Worm (Caenorhabditis elegans) whole organism, midembryonic: ENCODE results near the gene F23H11.5.

ENCODE experiments used
- T22C8.4 ChIP-seq: fragments of 200-800 bp; sonication (Bioruptor generic); IDR thresholded peaks from 2 replicates; pipeline ENCODE4 v1.3.6; 2022; ENCODE audit warnings: missing genetic modification characterization, missing compliant biosample characterization
- flt-1 ChIP-seq: fragments of 200-800 bp; sonication (Bioruptor generic); IDR thresholded peaks from 2 replicates; pipeline ENCODE4 v1.3.6; 2022; ENCODE audit warnings: missing genetic modification characterization, missing compliant biosample characterization
- klf-2 ChIP-seq: fragments of 200-800 bp; sonication (Bioruptor generic); conservative IDR thresholded peaks from 2 replicates; pipeline ENCODE4 v1.3.6; 2022; ENCODE audit warnings: missing genetic modification reagents, missing genetic modification characterization, missing compliant biosample characterization
- med-1 ChIP-seq: sonication (generic microtip); optimal IDR thresholded peaks from 2 replicates; lab custom pipeline; 2017; ENCODE audit warnings: missing genetic modification characterization, mild to moderate bottlenecking, missing compliant biosample characterization, antibody characterized with exemption, missing genetic modification reagents; ENCODE audit not compliant: insufficient read depth
- ref-1 ChIP-seq: fragments of 200-800 bp; sonication (Bioruptor generic); conservative IDR thresholded peaks from 2 replicates; pipeline ENCODE4 v1.3.6; 2022; ENCODE audit warnings: missing genetic modification reagents, missing genetic modification characterization, missing compliant biosample characterization
- ztf-23 ChIP-seq: fragments of 200-800 bp; sonication (Bioruptor generic); IDR thresholded peaks from 2 replicates; pipeline ENCODE4 v1.3.6; 2022; ENCODE audit warnings: missing genetic modification reagents, missing genetic modification characterization, missing compliant biosample characterization
- ztf-29 ChIP-seq: fragments of 200-800 bp; sonication (Bioruptor generic); IDR thresholded peaks from 2 replicates; pipeline ENCODE4 v1.3.6; 2022; ENCODE audit warnings: missing genetic modification reagents, missing genetic modification characterization, missing compliant biosample characterization

ce11 chrIII:891014-891413 is 19.4 kb downstream of the F23H11.5 start, which contains the start of gene T24C4.10:
- TF ChIP-seq ref-1 (GFP tag; lab: Robert Waterston, UW) (no peak), med-1 (GFP tag; lab: Kevin White, UChicago) (no peak), ztf-29 (GFP tag; lab: Robert Waterston, UW) (no peak), klf-2 (GFP tag; lab: Robert Waterston, UW) (no peak), flt-1 (GFP tag; lab: Robert Waterston, UW) (no peak), T22C8.4 (GFP tag; lab: Robert Waterston, UW) (no peak), ztf-23 (GFP tag; lab: Robert Waterston, UW) (no peak)
